Worm (Caenorhabditis elegans) whole organism, L4/young adult: ENCODE results near the gene twk-31.

Source experiments
- W03F9.2 ChIP-seq: fragments of 150-350 bp; optimal IDR thresholded peaks from 2 replicates; lab custom pipeline; 2014; ENCODE audit warnings: missing biosample characterization, missing genetic modification characterization
- dao-5 ChIP-seq: sonication (generic microtip); optimal IDR thresholded peaks from 2 replicates; lab custom pipeline; 2016; ENCODE audit warnings: missing genotype, missing genetic modification characterization, moderate library complexity, missing compliant biosample characterization
- him-1 ChIP-seq: sonication (generic microtip); optimal IDR thresholded peaks from 2 replicates; lab custom pipeline; 2016; ENCODE audit warnings: missing genotype, missing genetic modification reagents, missing genetic modification characterization, missing compliant biosample characterization

The twk-31 gene

ce11 chrIII:11410378-11410777, at the start of gene twk-31:
twk-31 (plus strand) TSS chrIII:11410678.
- TF ChIP-seq dao-5 (tag; lab: Kevin White, UChicago), result no peak
- TF ChIP-seq W03F9.2 (tag; lab: Kevin White, UChicago), result no peak
- no peak for TF ChIP-seq him-1 (tag; lab: Kevin White, UChicago)

ce11 chrIII:11361394-11361793, 49.1 kb upstream of the twk-31 start:
- TF ChIP-seq dao-5 (tag; lab: Kevin White, UChicago), result no peak
- TF ChIP-seq him-1 (tag; lab: Kevin White, UChicago), result no peak
- TF ChIP-seq W03F9.2 (tag; lab: Kevin White, UChicago), result no peak

ce11 chrIII:11362915-11363314, 47.6 kb upstream of the twk-31 start:
- no peak for TF ChIP-seq him-1 (tag; lab: Kevin White, UChicago)
- TF ChIP-seq W03F9.2 (tag; lab: Kevin White, UChicago), result no peak
- TF ChIP-seq dao-5 (tag; lab: Kevin White, UChicago), result no peak

DNA sequence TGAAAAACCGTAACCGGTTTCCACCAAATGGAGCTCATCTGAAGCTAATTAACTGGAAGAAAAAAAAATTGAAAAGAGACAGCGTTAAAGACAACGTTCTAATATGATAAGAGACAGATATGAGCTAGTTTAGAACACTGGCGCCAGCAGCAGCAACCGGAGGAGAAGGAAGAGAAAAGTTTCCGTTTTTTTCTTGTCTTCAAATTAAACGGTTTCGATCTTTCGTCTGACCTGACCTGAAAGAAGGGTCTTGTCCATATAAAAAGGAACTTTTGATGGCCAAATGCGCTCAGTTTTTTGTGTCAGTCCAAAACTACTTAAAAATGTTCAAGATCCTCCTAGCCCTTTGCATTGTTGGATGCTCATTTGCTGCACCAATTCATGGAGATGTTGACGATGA, 44.0 kb upstream of the twk-31 start, which contains the start of gene T28D6.3:
T28D6.3 (plus strand) TSS at position 301 of the 400 bp plus-strand sequence.
- no peak for TF ChIP-seq W03F9.2 (tag; lab: Kevin White, UChicago)
- no peak for TF ChIP-seq dao-5 (tag; lab: Kevin White, UChicago)
- TF ChIP-seq him-1 (tag; lab: Kevin White, UChicago), result no peak

DNA sequence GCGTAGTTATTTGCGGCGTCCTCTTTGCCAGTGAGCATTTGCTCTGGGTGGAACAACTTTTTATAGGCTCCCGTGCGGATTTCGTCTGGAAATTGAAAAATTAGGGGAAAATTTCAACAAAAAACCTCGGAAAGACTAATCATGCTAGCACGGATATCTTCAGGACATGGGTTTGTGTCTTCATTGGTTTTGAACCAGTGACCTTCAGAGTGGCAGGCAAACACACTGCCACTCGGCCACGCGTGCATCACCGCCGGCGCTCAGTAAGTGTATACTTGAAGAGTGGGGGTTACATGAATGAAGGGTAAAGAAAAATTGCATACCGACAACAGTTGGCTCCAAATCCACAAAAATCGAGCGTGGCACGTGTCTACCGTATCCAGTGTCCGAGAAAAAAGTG, 39.2 kb upstream of the twk-31 start:
- TF ChIP-seq dao-5 (tag; lab: Kevin White, UChicago) (no peak), W03F9.2 (tag; lab: Kevin White, UChicago) (no peak), him-1 (tag; lab: Kevin White, UChicago) (peak; percentile 71)

DNA sequence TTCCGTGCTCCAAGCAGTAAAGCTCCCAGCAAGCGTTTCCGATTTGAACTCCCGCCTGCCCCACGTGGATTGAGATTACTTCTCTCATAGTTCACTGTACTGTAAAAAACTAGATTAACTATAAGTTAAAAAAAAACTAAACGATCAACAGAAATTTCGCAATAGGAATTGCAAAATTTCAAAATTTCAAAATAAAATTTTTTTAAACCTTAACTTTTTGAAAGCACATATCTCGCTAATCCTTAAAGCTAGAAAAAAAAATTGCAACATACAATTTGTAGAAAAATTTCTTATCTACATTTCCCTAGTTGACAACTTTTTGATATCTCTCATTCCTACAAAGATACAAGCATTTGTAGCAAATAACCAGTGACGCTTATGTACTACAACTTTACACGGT, 38.8 kb upstream of the twk-31 start, which contains the start of gene tba-7:
tba-7 (minus strand) TSS at position 101 of the 400 bp plus-strand sequence.
- TF ChIP-seq W03F9.2 (tag; lab: Kevin White, UChicago), result no peak
- TF ChIP-seq dao-5 (tag; lab: Kevin White, UChicago), result no peak
- TF ChIP-seq him-1 (tag; lab: Kevin White, UChicago), result no peak

DNA sequence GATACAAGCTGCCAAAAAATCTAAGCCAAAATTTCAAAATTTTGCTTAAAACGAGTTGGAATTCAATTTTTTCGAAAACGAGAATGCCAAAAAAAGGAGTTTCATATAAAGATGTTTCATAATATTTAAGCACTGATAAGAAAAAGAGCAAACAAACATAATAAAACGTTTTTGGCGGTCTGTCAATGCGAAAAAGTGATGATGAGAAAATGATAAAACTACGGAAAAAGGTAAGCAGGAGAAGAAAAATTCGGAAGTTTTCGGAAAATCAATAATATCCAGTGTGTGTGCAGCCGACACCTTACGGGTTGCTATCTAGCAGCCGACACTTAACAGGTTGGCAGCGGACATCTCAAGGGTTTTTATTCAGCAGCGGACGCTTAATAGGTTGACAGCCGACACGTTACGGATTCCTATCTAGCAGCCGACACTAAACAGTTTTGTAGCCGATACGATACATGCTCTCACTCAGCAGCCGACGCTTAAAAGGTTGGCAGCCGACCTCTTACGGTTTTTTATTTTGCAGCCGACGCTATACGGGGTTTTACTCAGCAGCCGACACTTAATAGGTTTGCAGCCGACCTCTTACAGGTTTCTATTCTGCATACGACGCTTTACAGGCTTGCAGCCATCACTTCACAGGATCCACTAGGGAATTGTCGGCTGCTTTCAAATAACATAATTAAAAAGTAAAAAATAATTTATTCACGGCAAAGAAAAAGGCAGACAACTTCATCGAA, 38.1 kb upstream of the twk-31 start:
- no peak for TF ChIP-seq W03F9.2 (tag; lab: Kevin White, UChicago)
- TF ChIP-seq him-1 (tag; lab: Kevin White, UChicago), result no peak
- no peak for TF ChIP-seq dao-5 (tag; lab: Kevin White, UChicago)

ce11 chrIII:11377880-11378279, 32.6 kb upstream of the twk-31 start, which contains the start of gene dpy-18:
dpy-18 (minus strand) TSS chrIII:11377980.
- TF ChIP-seq W03F9.2 (tag; lab: Kevin White, UChicago), result no peak
- no peak for TF ChIP-seq dao-5 (tag; lab: Kevin White, UChicago)
- TF ChIP-seq him-1 (tag; lab: Kevin White, UChicago), result no peak

ce11 chrIII:11378450-11378849, 32.0 kb upstream of the twk-31 start:
- TF ChIP-seq dao-5 (tag; lab: Kevin White, UChicago) (no peak), W03F9.2 (tag; lab: Kevin White, UChicago) (no peak)

- TF ChIP-seq dao-5 (tag; lab: Kevin White, UChicago) (no peak), him-1 (tag; lab: Kevin White, UChicago) (no peak), W03F9.2 (tag; lab: Kevin White, UChicago) (no peak)
Measured at ce11 chrIII:11378910-11379309, 31.6 kb upstream of the twk-31 start.

- TF ChIP-seq him-1 (tag; lab: Kevin White, UChicago) (no peak), dao-5 (tag; lab: Kevin White, UChicago) (no peak), W03F9.2 (tag; lab: Kevin White, UChicago) (no peak)
Measured at ce11 chrIII:11380555-11380954, 29.9 kb upstream of the twk-31 start.

ce11 chrIII:11381922-11382321, 28.6 kb upstream of the twk-31 start, which contains the start of gene subs-4:
subs-4 (plus strand) TSS chrIII:11382222.
- no peak for TF ChIP-seq him-1 (tag; lab: Kevin White, UChicago)
- no peak for TF ChIP-seq W03F9.2 (tag; lab: Kevin White, UChicago)
- TF ChIP-seq dao-5 (tag; lab: Kevin White, UChicago), result no peak

DNA sequence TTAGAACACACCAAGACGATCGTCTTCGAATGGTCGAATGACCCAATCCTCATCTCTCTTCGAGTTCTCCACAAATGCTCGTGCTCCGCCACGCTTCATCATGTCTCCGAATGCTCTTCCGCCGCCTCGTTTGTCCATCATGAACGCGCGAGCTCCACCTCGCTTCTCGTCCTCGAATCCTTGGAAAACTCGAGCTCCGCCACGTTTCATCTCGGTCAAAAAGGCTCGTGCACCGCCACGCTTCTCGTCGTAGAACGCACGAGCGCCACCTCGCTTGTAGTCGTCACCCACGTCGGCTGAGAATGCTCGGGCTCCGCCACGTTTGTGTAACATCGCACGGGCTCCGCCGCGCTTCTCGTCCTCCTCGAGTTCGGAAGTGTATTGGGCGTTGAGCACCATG, 21.1 kb upstream of the twk-31 start:
- TF ChIP-seq dao-5 (tag; lab: Kevin White, UChicago) (no peak), him-1 (tag; lab: Kevin White, UChicago) (no peak)

- TF ChIP-seq him-1 (tag; lab: Kevin White, UChicago) (no peak), dao-5 (tag; lab: Kevin White, UChicago) (no peak), W03F9.2 (tag; lab: Kevin White, UChicago) (no peak)
Measured at ce11 chrIII:11390832-11391231, 19.6 kb upstream of the twk-31 start.
